Fruit fly (Drosophila melanogaster) whole organism, embryonic: Measurements from ENCODE around the gene sws.

ENCODE experiments used
- Aef1 ChIP-seq: fragments of 200-800 bp; sonication (Bioruptor generic); IDR thresholded peaks from 3 replicates; pipeline ENCODE4 v1.3.6; 2022; ENCODE audit warnings: missing biosample characterization, missing genetic modification characterization
- Blimp-1 ChIP-seq: fragments of 200-800 bp; sonication (Bioruptor generic); optimal IDR thresholded peaks from 3 replicates; lab custom pipeline; 2018; ENCODE audit warnings: missing biosample characterization, missing genetic modification characterization, mild to moderate bottlenecking, moderate library complexity, missing genetic modification reagents
- CG10959 ChIP-seq: fragments of 200-800 bp; sonication (Bioruptor generic); IDR thresholded peaks from 2 replicates; pipeline ENCODE4 v1.3.6; 2022; ENCODE audit warnings: missing biosample characterization, missing genetic modification characterization
- CG10979 ChIP-seq: fragments of 200-800 bp; sonication (Bioruptor generic); optimal IDR thresholded peaks from 2 replicates; lab custom pipeline; 2018; ENCODE audit warnings: missing biosample characterization, mild to moderate bottlenecking, missing genetic modification characterization, moderate library complexity
- CG11560 ChIP-seq: fragments of 200-800 bp; sonication (Bioruptor generic); IDR thresholded peaks from 3 replicates; pipeline ENCODE4 v1.3.6; 2022; ENCODE audit warnings: missing biosample characterization, missing genetic modification characterization
- CG14860 ChIP-seq: fragments of 200-800 bp; sonication (Bioruptor generic); IDR thresholded peaks from 3 replicates; pipeline ENCODE4 v1.3.6; 2022; ENCODE audit warnings: missing biosample characterization, missing genetic modification characterization; ENCODE audit not compliant: partially characterized antibody
- CG15269 ChIP-seq: fragments of 200-800 bp; sonication (Bioruptor generic); optimal IDR thresholded peaks from 2 replicates; lab custom pipeline; 2018; ENCODE audit warnings: missing biosample characterization, mild to moderate bottlenecking, missing genetic modification characterization, moderate library complexity
- CG16815 ChIP-seq: fragments of 200-800 bp; sonication (Bioruptor generic); optimal IDR thresholded peaks from 3 replicates; lab custom pipeline; 2017; ENCODE audit warnings: missing biosample characterization, mild to moderate bottlenecking, missing genetic modification characterization
- CG17328 ChIP-seq: fragments of 200-800 bp; sonication (Bioruptor generic); IDR thresholded peaks from 2 replicates; pipeline ENCODE4 v1.3.6; 2022; ENCODE audit warnings: missing biosample characterization, missing genetic modification characterization
- CG17361 ChIP-seq: fragments of 200-800 bp; sonication (Bioruptor generic); IDR thresholded peaks from 3 replicates; pipeline ENCODE4 v1.3.6; 2022; ENCODE audit warnings: missing biosample characterization, missing genetic modification characterization
- CG31441 ChIP-seq: fragments of 200-800 bp; sonication (Bioruptor generic); IDR thresholded peaks from 2 replicates; pipeline ENCODE4 v1.3.6; 2022; ENCODE audit warnings: missing biosample characterization, missing genetic modification characterization
- CG3281 ChIP-seq: fragments of 200-800 bp; sonication (Bioruptor generic); optimal IDR thresholded peaks from 3 replicates; lab custom pipeline; 2017; ENCODE audit warnings: missing biosample characterization, mild to moderate bottlenecking, missing genetic modification characterization
- CG3726 ChIP-seq: fragments of 200-800 bp; sonication (Bioruptor generic); IDR thresholded peaks from 3 replicates; pipeline ENCODE4, ENCODE4 v1.3.6; 2022; ENCODE audit warnings: missing biosample characterization, missing genetic modification characterization
- CG4820 ChIP-seq: fragments of 200-800 bp; sonication (Bioruptor generic); optimal IDR thresholded peaks from 3 replicates; lab custom pipeline; 2016; ENCODE audit warnings: missing biosample characterization, missing genetic modification characterization
- CG6175 ChIP-seq: fragments of 200-800 bp; sonication (Bioruptor generic); IDR thresholded peaks from 3 replicates; pipeline ENCODE4 v1.3.6; 2022; ENCODE audit warnings: missing biosample characterization, missing genetic modification characterization
- CG7556 ChIP-seq: fragments of 200-800 bp; sonication (Bioruptor generic); optimal IDR thresholded peaks from 2 replicates; lab custom pipeline; 2017; ENCODE audit warnings: missing biosample characterization, mild to moderate bottlenecking, missing genetic modification characterization
- CG9609 ChIP-seq: fragments of 200-800 bp; sonication (Bioruptor generic); optimal IDR thresholded peaks from 3 replicates; lab custom pipeline; 2016; ENCODE audit warnings: missing biosample characterization, missing genetic modification characterization
- CG9876 ChIP-seq: fragments of 200-800 bp; sonication (Bioruptor generic); optimal IDR thresholded peaks from 2 replicates; lab custom pipeline; 2016; ENCODE audit warnings: missing biosample characterization, missing genetic modification characterization
- Dad ChIP-seq: fragments of 200-800 bp; sonication (Bioruptor generic); optimal IDR thresholded peaks from 3 replicates; lab custom pipeline; 2016; ENCODE audit warnings: missing biosample characterization, missing genetic modification characterization
- Dek ChIP-seq: fragments of 200-800 bp; sonication (Bioruptor generic); optimal IDR thresholded peaks from 3 replicates; lab custom pipeline; 2019; ENCODE audit warnings: missing biosample characterization, mild to moderate bottlenecking, missing genetic modification characterization, moderate library complexity
- Doc2 ChIP-seq: fragments of 200-800 bp; sonication (Bioruptor generic); IDR thresholded peaks from 2 replicates; pipeline ENCODE4 v1.3.6; 2022; ENCODE audit warnings: missing biosample characterization, missing genetic modification characterization
- Dp ChIP-seq: fragments of 200-800 bp; sonication (Bioruptor generic); optimal IDR thresholded peaks from 2 replicates; lab custom pipeline; 2018; ENCODE audit warnings: missing biosample characterization, mild to moderate bottlenecking, missing genetic modification characterization, moderate library complexity
- Gsc ChIP-seq: fragments of 200-800 bp; sonication (Bioruptor generic); IDR thresholded peaks from 2 replicates; pipeline ENCODE4 v1.3.6; 2022; ENCODE audit warnings: missing biosample characterization, missing genetic modification characterization
- Hey ChIP-seq: fragments of 200-800 bp; sonication (Bioruptor generic); optimal IDR thresholded peaks from 3 replicates; lab custom pipeline; 2018; ENCODE audit warnings: missing biosample characterization, mild to moderate bottlenecking, missing genetic modification characterization
- Jarid2 ChIP-seq: fragments of 200-800 bp; sonication (Bioruptor generic); optimal IDR thresholded peaks from 3 replicates; lab custom pipeline; 2017; ENCODE audit warnings: mild to moderate bottlenecking, missing biosample characterization, missing genetic modification reagents, missing genetic modification characterization
- NC2β ChIP-seq: fragments of 200-800 bp; sonication (Bioruptor generic); optimal IDR thresholded peaks from 2 replicates; lab custom pipeline; 2016; ENCODE audit warnings: missing biosample characterization, missing genetic modification characterization
- NK7.1 ChIP-seq: fragments of 200-800 bp; sonication (Bioruptor generic); optimal IDR thresholded peaks from 3 replicates; lab custom pipeline; 2016; ENCODE audit warnings: missing biosample characterization, missing genetic modification characterization
- Nf-YA ChIP-seq: fragments of 200-800 bp; sonication (Bioruptor generic); IDR thresholded peaks from 2 replicates; pipeline ENCODE4 v1.3.6; 2022; ENCODE audit warnings: missing biosample characterization, missing genetic modification characterization
- Nf-YC ChIP-seq: fragments of 200-800 bp; optimal IDR thresholded peaks from 3 replicates; lab custom pipeline; 2019; ENCODE audit warnings: missing biosample characterization, mild to moderate bottlenecking, missing genetic modification characterization, moderate library complexity
- Ptx1 ChIP-seq: fragments of 200-800 bp; sonication (Bioruptor generic); IDR thresholded peaks from 2 replicates; pipeline ENCODE4 v1.3.6; 2022; ENCODE audit warnings: missing biosample characterization, missing genetic modification characterization
- Sox100B ChIP-seq: fragments of 200-800 bp; sonication (Bioruptor generic); optimal IDR thresholded peaks from 3 replicates; lab custom pipeline; 2018; ENCODE audit warnings: missing biosample characterization, mild to moderate bottlenecking, missing genetic modification characterization
- ase ChIP-seq: fragments of 200-800 bp; sonication (Bioruptor generic); IDR thresholded peaks from 3 replicates; pipeline ENCODE4 v1.3.6; 2022; ENCODE audit warnings: missing biosample characterization, missing genetic modification characterization
- cg ChIP-seq: fragments of 200-800 bp; sonication (Bioruptor generic); optimal IDR thresholded peaks from 3 replicates; lab custom pipeline; 2019; ENCODE audit warnings: missing biosample characterization, mild to moderate bottlenecking, missing genetic modification characterization, moderate library complexity
- chinmo ChIP-seq: fragments of 200-800 bp; sonication (Bioruptor generic); IDR thresholded peaks from 4 replicates; pipeline ENCODE4 v1.3.6; 2022; ENCODE audit warnings: missing biosample characterization, missing genetic modification characterization; ENCODE audit not compliant: partially characterized antibody
- dmrt11E ChIP-seq: fragments of 200-800 bp; sonication (Bioruptor generic); optimal IDR thresholded peaks from 3 replicates; lab custom pipeline; 2018; ENCODE audit warnings: missing biosample characterization, mild to moderate bottlenecking, missing genetic modification characterization, moderate library complexity
- dmrt99B ChIP-seq: fragments of 200-800 bp; sonication (Bioruptor generic); optimal IDR thresholded peaks from 2 replicates; lab custom pipeline; 2018; ENCODE audit warnings: missing biosample characterization, mild to moderate bottlenecking, missing genetic modification characterization, moderate library complexity
- en ChIP-seq: fragments of 200-800 bp; sonication (Bioruptor generic); optimal IDR thresholded peaks from 2 replicates; lab custom pipeline; 2016; ENCODE audit warnings: missing biosample characterization, missing genetic modification characterization
- gro ChIP-seq: fragments of 200-800 bp; sonication (Bioruptor generic); optimal IDR thresholded peaks from 2 replicates; lab custom pipeline; 2016; ENCODE audit warnings: missing biosample characterization, missing genetic modification characterization
- hbn ChIP-seq: fragments of 200-800 bp; sonication (Bioruptor generic); IDR thresholded peaks from 2 replicates; pipeline ENCODE4 v1.3.6; 2022; ENCODE audit warnings: missing biosample characterization, missing genetic modification characterization; ENCODE audit not compliant: partially characterized antibody
- oc ChIP-seq: fragments of 200-800 bp; sonication (Bioruptor generic); optimal IDR thresholded peaks from 2 replicates; lab custom pipeline; 2018; ENCODE audit warnings: missing biosample characterization, mild to moderate bottlenecking, missing genetic modification characterization, moderate library complexity
- org-1 ChIP-seq: fragments of 200-800 bp; sonication (Bioruptor generic); optimal IDR thresholded peaks from 2 replicates; lab custom pipeline; 2017; ENCODE audit warnings: missing biosample characterization, missing genetic modification characterization
- peb ChIP-seq: fragments of 200-800 bp; sonication (Bioruptor generic); IDR thresholded peaks from 2 replicates; pipeline ENCODE4 v1.3.6; 2022; ENCODE audit warnings: missing biosample characterization, missing genetic modification characterization
- repo ChIP-seq: fragments of 200-800 bp; sonication (Bioruptor generic); optimal IDR thresholded peaks from 2 replicates; lab custom pipeline; 2016; ENCODE audit warnings: missing biosample characterization, missing genetic modification characterization
- sd ChIP-seq: fragments of 200-800 bp; sonication (Bioruptor generic); optimal IDR thresholded peaks from 3 replicates; lab custom pipeline; 2018; ENCODE audit warnings: missing biosample characterization, mild to moderate bottlenecking, missing genetic modification characterization, moderate library complexity
- sr ChIP-seq: fragments of 200-800 bp; sonication (Bioruptor generic); IDR thresholded peaks from 3 replicates; pipeline ENCODE4 v1.3.6; 2022; ENCODE audit warnings: missing biosample characterization, missing genetic modification characterization
- tap ChIP-seq: fragments of 200-800 bp; optimal IDR thresholded peaks from 3 replicates; lab custom pipeline; 2019; ENCODE audit warnings: missing biosample characterization, mild to moderate bottlenecking, missing genetic modification characterization, moderate library complexity
- tll ChIP-seq, 2 experiments: fragments of 200-800 bp in 1 of 2; fragments of >200 bp in 1 of 2; sonication (Bioruptor generic) in 1 of 2; optimal IDR thresholded peaks; 2 replicates each; lab custom pipeline; 2017 to 2019; ENCODE audit warnings: missing biosample characterization in 2 of 2, missing genetic modification characterization in 2 of 2, mild to moderate bottlenecking in 1 of 2, moderate library complexity in 1 of 2
- ttk ChIP-seq: fragments of 200-800 bp; sonication (Bioruptor generic); IDR thresholded peaks from 2 replicates; pipeline ENCODE4 v2.1.2; 2022; ENCODE audit warnings: missing biosample characterization, missing genetic modification characterization

Gene sws

DNA sequence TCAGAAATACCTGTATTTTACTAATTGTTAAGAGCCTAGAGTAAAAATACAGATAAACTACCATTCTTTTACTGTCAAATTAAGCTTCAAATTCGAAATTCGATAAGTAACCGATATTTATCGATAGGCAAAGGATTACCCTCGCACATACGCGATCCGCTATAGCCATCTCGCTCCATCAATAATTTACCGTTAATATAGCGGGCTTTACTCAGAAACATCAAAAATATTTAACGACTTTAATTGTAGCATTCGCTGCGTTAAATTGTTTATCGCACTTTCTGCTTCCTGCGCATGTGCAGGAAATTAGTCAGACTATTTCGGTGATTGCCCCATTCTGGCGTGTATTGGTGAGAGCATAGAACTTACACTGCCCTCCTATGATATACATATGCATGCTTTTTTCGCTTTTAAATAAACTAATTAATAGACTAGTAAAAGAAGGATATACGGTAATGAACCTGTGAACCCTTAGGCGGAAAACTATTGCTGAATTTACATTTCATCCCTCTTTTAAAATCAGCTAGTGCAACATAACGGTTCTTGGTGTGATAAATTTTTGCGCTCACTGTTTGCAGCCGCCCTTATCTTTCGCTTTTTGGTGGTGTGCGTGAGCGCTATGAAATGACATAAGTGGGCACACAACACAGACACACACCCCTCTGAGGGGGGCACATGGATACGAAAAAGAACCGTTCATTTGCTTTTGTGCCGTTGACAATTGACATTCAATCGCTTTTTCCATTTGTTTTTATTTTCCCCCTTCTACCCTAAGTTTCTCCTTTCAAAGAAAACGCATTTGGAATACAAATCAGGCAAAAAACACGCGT lies 59.6 kb downstream of the sws start, which contains the start of the genes dpr14 and spidey (continued):
- TF ChIP-seq cg (GFP tag; lab: Kevin White, UChicago) (peak; percentile 94), Jarid2 (peak; percentile 74), oc (peak; percentile 86), Doc2 (no peak; the same call in 1 of the 2 replicates), CG31441 (peak; percentile 88), CG17328 (peak; percentile 85), Nf-YC (tag; lab: Kevin White, UChicago) (peak; percentile 86), CG3281 (peak; percentile 92), CG10979 (tag; lab: Kevin White, UChicago) (peak; percentile 87), org-1 (GFP tag; lab: Kevin White, UChicago) (peak; percentile 89), tll (GFP tag; optimal IDR thresholded peaks at IDR 0.05; lab: Kevin White, UChicago) (no peak), ase (peak; percentile 86), Dad (GFP tag; lab: Kevin White, UChicago) (peak; percentile 79), Nf-YA (GFP tag; lab: Robert Waterston, UW) (peak; percentile 69; the same call in 1 of the 2 replicates), en (GFP tag; lab: Kevin White, UChicago) (peak; percentile 38), CG16815 (peak; percentile 74), CG17361 (GFP tag; lab: Robert Waterston, UW) (peak; percentile 86), Sox100B (GFP tag; lab: Kevin White, UChicago) (peak; percentile 86), Dek (tag; lab: Kevin White, UChicago) (peak; percentile 90), sr (peak; percentile 51; the same call in 1 of the 3 replicates), NC2β (GFP tag; lab: Kevin White, UChicago) (peak; percentile 83), Dp (GFP tag; lab: Kevin White, UChicago) (peak; percentile 55), CG3726 (GFP tag; lab: Robert Waterston, UW) (peak; percentile 72; the same call in 2 of the 3 replicates), ttk (GFP tag; lab: Robert Waterston, UW) (peak; percentile 90), chinmo (GFP tag; lab: Robert Waterston, UW) (0 out of 4 replicates have a peak, but pooled peaks have one; percentile 36), Gsc (GFP tag; lab: Robert Waterston, UW) (peak; percentile 62), Blimp-1 (GFP tag; lab: Kevin White, UChicago) (peak; percentile 86), peb (GFP tag; lab: Robert Waterston, UW) (peak; percentile 78), CG9609 (peak; percentile 84), CG6175 (GFP tag; lab: Robert Waterston, UW) (peak; percentile 80), repo (GFP tag; lab: Kevin White, UChicago) (peak; percentile 74), CG9876 (GFP tag; lab: Kevin White, UChicago) (peak; percentile 73), CG11560 (tag; lab: Robert Waterston, UW) (peak; percentile 79; the same call in 2 of the 3 replicates), CG7556 (GFP tag; lab: Kevin White, UChicago) (peak; percentile 90), Ptx1 (GFP tag; lab: Robert Waterston, UW) (peak; percentile 93), dmrt11E (tag; lab: Kevin White, UChicago) (peak; percentile 73), CG14860 (GFP tag; lab: Robert Waterston, UW) (no peak), Hey (tag; lab: Kevin White, UChicago) (peak; percentile 67), Aef1 (GFP tag; lab: Robert Waterston, UW) (peak; percentile 90), sd (tag; lab: Kevin White, UChicago) (peak; percentile 80), NK7.1 (GFP tag; lab: Kevin White, UChicago) (peak; percentile 38), CG10959 (peak; percentile 64), hbn (GFP tag; lab: Robert Waterston, UW) (no peak), CG15269 (tag; lab: Kevin White, UChicago) (peak; percentile 94), gro (GFP tag; lab: Kevin White, UChicago) (peak; percentile 92), tap (peak; percentile 91), CG4820 (GFP tag; lab: Kevin White, UChicago) (peak; percentile 81), dmrt99B (tag; lab: Kevin White, UChicago) (peak; percentile 94)
